Worm (Caenorhabditis elegans) whole organism, L4 larva: ENCODE data around the gene glb-11.
A peak's percentile ranks its signal among the peaks of the same experiment; 100 is the strongest.

Experiments
- F26F4.8 ChIP-seq: fragments of 200-800 bp; sonication (Bioruptor generic); conservative IDR thresholded peaks from 2 replicates; pipeline ENCODE4 v1.3.6; 2022; ENCODE audit warnings: missing genetic modification characterization, missing compliant biosample characterization
- R02D3.7 ChIP-seq: fragments of 150-350 bp; sonication (generic microtip); optimal IDR thresholded peaks from 3 replicates; lab custom pipeline; 2014; ENCODE audit warnings: missing biosample characterization, missing genetic modification characterization
- Y105C5A.15 ChIP-seq: fragments of 200-800 bp; sonication (Bioruptor generic); IDR thresholded peaks from 2 replicates; pipeline ENCODE4 v1.3.6; 2022; ENCODE audit warnings: missing genetic modification characterization, missing compliant biosample characterization
- Y5F2A.4 ChIP-seq: fragments of 200-800 bp; sonication (Bioruptor generic); optimal IDR thresholded peaks from 2 replicates; lab custom pipeline; 2018; ENCODE audit warnings: mild to moderate bottlenecking, missing genetic modification characterization, missing compliant biosample characterization
- ZK337.2 ChIP-seq: fragments of 200-800 bp; sonication (Bioruptor generic); IDR thresholded peaks from 2 replicates; pipeline ENCODE4 v1.3.6; 2022; ENCODE audit warnings: missing genetic modification reagents, missing genetic modification characterization, missing compliant biosample characterization
- ZK546.5 ChIP-seq, 2 experiments: sonication (generic microtip); optimal IDR thresholded peaks; 2 replicates each; lab custom pipeline; 2017; ENCODE audit warnings: missing biosample characterization in 2 of 2, missing genetic modification characterization in 2 of 2
- aly-2 ChIP-seq: sonication (generic microtip); optimal IDR thresholded peaks from 2 replicates; lab custom pipeline; 2018; ENCODE audit warnings: missing biosample characterization, missing genetic modification characterization
- ama-1 ChIP-seq: fragments of 150-350 bp; optimal IDR thresholded peaks from 2 replicates; lab custom pipeline; 2014; ENCODE audit warnings: inconsistent platforms, mixed read lengths
- arid-1 ChIP-seq: fragments of 200-800 bp; sonication (Bioruptor generic); conservative IDR thresholded peaks from 2 replicates; pipeline ENCODE4 v1.3.6; 2022; ENCODE audit warnings: missing genetic modification reagents, missing genetic modification characterization, missing compliant biosample characterization
- ceh-44 ChIP-seq: fragments of 200-800 bp; sonication (Bioruptor generic); IDR thresholded peaks from 2 replicates; pipeline ENCODE4 v1.3.6; 2022; ENCODE audit warnings: missing genetic modification reagents, missing genetic modification characterization, missing compliant biosample characterization
- ces-1 ChIP-seq: fragments of 150-350 bp; sonication (generic microtip); optimal IDR thresholded peaks from 4 replicates; lab custom pipeline; 2014; ENCODE audit warnings: missing biosample characterization, missing genetic modification reagents, missing genetic modification characterization
- daf-16 ChIP-seq, 3 experiments: sonication (generic microtip); optimal IDR thresholded peaks; 2 replicates each; lab custom pipeline; 2016 to 2017; ENCODE audit warnings: missing genetic modification characterization in 3 of 3, missing genetic modification reagents in 3 of 3, mild to moderate bottlenecking in 2 of 3, missing compliant biosample characterization in 2 of 3, missing biosample characterization in 1 of 3, moderate library complexity in 1 of 3
- dmd-6 ChIP-seq: fragments of 200-800 bp; sonication (Bioruptor generic); IDR thresholded peaks from 2 replicates; pipeline ENCODE4 v1.3.6; 2022; ENCODE audit warnings: missing genetic modification reagents, missing genetic modification characterization, missing compliant biosample characterization
- dmd-8 ChIP-seq: fragments of 200-800 bp; sonication (Bioruptor generic); IDR thresholded peaks from 2 replicates; pipeline ENCODE4 v1.3.6; 2022; ENCODE audit warnings: missing genetic modification characterization, missing compliant biosample characterization
- dve-1 ChIP-seq: sonication (generic microtip); optimal IDR thresholded peaks from 2 replicates; lab custom pipeline; 2017; ENCODE audit warnings: antibody characterized with exemption, mild to moderate bottlenecking, missing genetic modification characterization, missing compliant biosample characterization; ENCODE audit not compliant: insufficient read depth
- fos-1 ChIP-seq: fragments of 150-350 bp; optimal IDR thresholded peaks from 2 replicates; lab custom pipeline; 2014; ENCODE audit warnings: missing biosample characterization, missing genetic modification characterization
- gei-8 ChIP-seq: fragments of 200-800 bp; sonication (Bioruptor generic); optimal IDR thresholded peaks from 2 replicates; lab custom pipeline; 2018; ENCODE audit warnings: mild to moderate bottlenecking, missing genetic modification characterization, missing compliant biosample characterization
- hlh-11 ChIP-seq: fragments of 200-800 bp; sonication (Bioruptor generic); optimal IDR thresholded peaks from 2 replicates; lab custom pipeline; 2018; ENCODE audit warnings: mild to moderate bottlenecking, missing genetic modification characterization, missing compliant biosample characterization
- hmg-1.1 ChIP-seq: fragments of 200-800 bp; sonication (Bioruptor generic); IDR thresholded peaks from 2 replicates; pipeline ENCODE4 v1.3.6; 2022; ENCODE audit warnings: missing genetic modification reagents, missing genetic modification characterization, missing compliant biosample characterization
- jun-1 ChIP-seq: fragments of 150-350 bp; optimal IDR thresholded peaks from 2 replicates; lab custom pipeline; 2014; ENCODE audit warnings: missing biosample characterization, missing genetic modification reagents, missing genetic modification characterization
- lim-7 ChIP-seq: fragments of 200-800 bp; sonication (Bioruptor generic); IDR thresholded peaks from 2 replicates; pipeline ENCODE4 v1.3.6; 2022; ENCODE audit warnings: missing genetic modification characterization, missing compliant biosample characterization
- lin-13 ChIP-seq: fragments of 150-350 bp; optimal IDR thresholded peaks from 2 replicates; lab custom pipeline; 2014; ENCODE audit warnings: missing biosample characterization, missing genetic modification reagents, missing genetic modification characterization
- lin-39 ChIP-seq: fragments of 150-350 bp; optimal IDR thresholded peaks from 2 replicates; lab custom pipeline; 2014; ENCODE audit warnings: missing biosample characterization, missing genetic modification reagents, missing genetic modification characterization
- lsy-2 ChIP-seq, 2 experiments: fragments of 150-350 bp in 1 of 2; sonication (generic microtip) in 1 of 2; optimal IDR thresholded peaks; 2 replicates each; lab custom pipeline; 2014 to 2017; ENCODE audit warnings: missing biosample characterization in 2 of 2, missing genetic modification characterization in 2 of 2
- madf-5 ChIP-seq, 2 experiments: fragments of 200-800 bp; sonication (Bioruptor generic); IDR thresholded peaks; 2 replicates each; pipeline ENCODE4 v1.3.6; 2022; ENCODE audit warnings: missing compliant biosample characterization in 2 of 2, missing genetic modification characterization in 2 of 2
- madf-9 ChIP-seq: fragments of 200-800 bp; sonication (Bioruptor generic); conservative IDR thresholded peaks from 2 replicates; pipeline ENCODE4 v1.3.6; 2022; ENCODE audit warnings: missing genetic modification reagents, missing genetic modification characterization, missing compliant biosample characterization
- mdl-1 ChIP-seq, 2 experiments: fragments of 150-350 bp in 1 of 2; sonication (generic microtip) in 1 of 2; optimal IDR thresholded peaks; 2 replicates each; lab custom pipeline; 2014 to 2017; ENCODE audit warnings: missing biosample characterization in 2 of 2, missing genetic modification characterization in 2 of 2
- mdt-29 ChIP-seq: fragments of 200-800 bp; sonication (Bioruptor generic); IDR thresholded peaks from 2 replicates; pipeline ENCODE4 v1.3.6; 2022; ENCODE audit warnings: missing genetic modification reagents, missing genetic modification characterization, missing compliant biosample characterization
- mes-2 ChIP-seq: sonication (generic microtip); optimal IDR thresholded peaks from 2 replicates; lab custom pipeline; 2016; ENCODE audit warnings: missing genotype, mild to moderate bottlenecking, missing genetic modification characterization, missing compliant biosample characterization; ENCODE audit not compliant: poor library complexity, severe bottlenecking
- nhr-10 ChIP-seq: fragments of 150-350 bp; optimal IDR thresholded peaks from 2 replicates; lab custom pipeline; 2014; ENCODE audit warnings: missing biosample characterization, missing genetic modification characterization
- nhr-11 ChIP-seq: fragments of 150-350 bp; optimal IDR thresholded peaks from 2 replicates; lab custom pipeline; 2014; ENCODE audit warnings: missing biosample characterization, missing genetic modification characterization
- nhr-28 ChIP-seq: fragments of 150-350 bp; optimal IDR thresholded peaks from 2 replicates; lab custom pipeline; 2014; ENCODE audit warnings: missing biosample characterization, missing genetic modification characterization
- nhr-77 ChIP-seq: fragments of 150-350 bp; optimal IDR thresholded peaks from 2 replicates; lab custom pipeline; 2014; ENCODE audit warnings: missing biosample characterization, missing genetic modification characterization
- pqm-1 ChIP-seq: sonication (generic microtip); optimal IDR thresholded peaks from 2 replicates; lab custom pipeline; 2017; ENCODE audit warnings: missing biosample characterization, missing genetic modification characterization
- rbr-2 ChIP-seq: sonication (generic microtip); optimal IDR thresholded peaks from 2 replicates; lab custom pipeline; 2016; ENCODE audit warnings: missing genotype, missing genetic modification characterization, missing compliant biosample characterization
- tag-97 ChIP-seq: fragments of 200-800 bp; sonication (Bioruptor generic); IDR thresholded peaks from 2 replicates; pipeline ENCODE4 v1.3.6; 2022; ENCODE audit warnings: missing genetic modification characterization, missing compliant biosample characterization
- unc-130 ChIP-seq: sonication (generic microtip); optimal IDR thresholded peaks from 2 replicates; lab custom pipeline; 2016; ENCODE audit warnings: missing genetic modification reagents, missing genetic modification characterization, missing compliant biosample characterization
- unc-62 ChIP-seq, 3 experiments: fragments of 150-350 bp in 1 of 3; sonication (generic microtip); optimal IDR thresholded peaks in 2 of 3; peaks in 1 of 3; 1 replicate in 1 of 3; 2 replicates in 2 of 3; lab custom pipeline; 2014 to 2017; ENCODE audit warnings: missing biosample characterization in 3 of 3, missing genetic modification characterization in 3 of 3, missing genetic modification reagents in 3 of 3, missing genotype in 1 of 3
- zfp-3 ChIP-seq: fragments of 200-800 bp; sonication (Bioruptor generic); conservative IDR thresholded peaks from 2 replicates; pipeline ENCODE4 v1.3.6; 2022; ENCODE audit warnings: missing genetic modification reagents, missing genetic modification characterization, missing compliant biosample characterization
- ztf-11 ChIP-seq: fragments of 150-350 bp; optimal IDR thresholded peaks from 2 replicates; lab custom pipeline; 2014; ENCODE audit warnings: missing biosample characterization, missing genetic modification characterization

Gene glb-11

ce11 chrIII:3992089-3992488 lies at the start of gene glb-11:
Gene glb-11 (minus strand): TSS chrIII:3992189.
- TF ChIP-seq fos-1 (no peak), nhr-28 (no peak), unc-62 (GFP tag; optimal IDR thresholded peaks at IDR 0.05 in 1 of 2; lab: Kevin White, UChicago) (peak in 1 of 2 experiments; percentile 19), unc-62 (tag; optimal IDR thresholded peaks at IDR 0.05; lab: Kevin White, UChicago) (no peak), daf-16 (GFP tag; optimal IDR thresholded peaks at IDR 0.05; lab: Kevin White, UChicago) (peak in 1 of 2 experiments; percentile 54), daf-16 (tag; optimal IDR thresholded peaks at IDR 0.05; lab: Kevin White, UChicago) (no peak), madf-9 (no peak), madf-5 (GFP tag; IDR thresholded peaks at IDR 0.05; lab: Robert Waterston, UW) (no peak)

- TF ChIP-seq hmg-1.1 (GFP tag; lab: Robert Waterston, UW) = no peak
- no peak for TF ChIP-seq Y105C5A.15 (GFP tag; lab: Robert Waterston, UW)
- TF ChIP-seq F26F4.8 (GFP tag; lab: Robert Waterston, UW) = no peak
- TF ChIP-seq zfp-3 (GFP tag; lab: Robert Waterston, UW) = no peak
- TF ChIP-seq jun-1 (tag; lab: Kevin White, UChicago) = no peak
- no peak for TF ChIP-seq nhr-10
- TF ChIP-seq lin-13 (GFP tag; lab: Kevin White, UChicago) = no peak
- TF ChIP-seq unc-62 (GFP tag; optimal IDR thresholded peaks at IDR 0.05 in 1 of 2; lab: Kevin White, UChicago) = peak in 1 of 2 experiments; percentile 35
- no peak for TF ChIP-seq unc-62 (tag; optimal IDR thresholded peaks at IDR 0.05; lab: Kevin White, UChicago)
- TF ChIP-seq daf-16 (GFP tag; optimal IDR thresholded peaks at IDR 0.05; lab: Kevin White, UChicago) = no peak
- TF ChIP-seq daf-16 (tag; optimal IDR thresholded peaks at IDR 0.05; lab: Kevin White, UChicago) = peak; percentile 91
- TF ChIP-seq nhr-11 (tag; lab: Kevin White, UChicago) = no peak
- no peak for TF ChIP-seq dmd-8 (GFP tag; lab: Robert Waterston, UW)
- TF ChIP-seq gei-8 (GFP tag; lab: Kevin White, UChicago) = no peak
- no peak for TF ChIP-seq lim-7 (GFP tag; lab: Robert Waterston, UW)
- TF ChIP-seq nhr-77 = peak; percentile 27
- TF ChIP-seq lin-39 (tag; lab: Kevin White, UChicago) = no peak
- TF ChIP-seq tag-97 (GFP tag; lab: Robert Waterston, UW) = no peak
- TF ChIP-seq ama-1 (lab: Kevin White, UChicago) = no peak
- TF ChIP-seq ces-1 (GFP tag; lab: Kevin White, UChicago) = no peak
- no peak for TF ChIP-seq ztf-11 (tag; lab: Kevin White, UChicago)
- TF ChIP-seq nhr-28 = peak; percentile 79
- no peak for TF ChIP-seq mdl-1 (tag; optimal IDR thresholded peaks at IDR 0.05; lab: Kevin White, UChicago)
- no peak for TF ChIP-seq ZK546.5 (tag; optimal IDR thresholded peaks at IDR 0.05; lab: Kevin White, UChicago)
- no peak for TF ChIP-seq unc-130
- TF ChIP-seq rbr-2 (tag; lab: Kevin White, UChicago) = no peak
- TF ChIP-seq dmd-6 (GFP tag; lab: Robert Waterston, UW) = peak; percentile 58
- TF ChIP-seq ZK337.2 (GFP tag; lab: Robert Waterston, UW) = no peak
- TF ChIP-seq Y5F2A.4 = no peak
- TF ChIP-seq mes-2 = no peak
- TF ChIP-seq lsy-2 (tag; optimal IDR thresholded peaks at IDR 0.05; lab: Kevin White, UChicago) = no peak
- TF ChIP-seq pqm-1 (tag; lab: Kevin White, UChicago) = peak; percentile 99
- no peak for TF ChIP-seq R02D3.7 (tag; lab: Kevin White, UChicago)
- peak; percentile 53 for TF ChIP-seq hlh-11 (tag; lab: Kevin White, UChicago)
- TF ChIP-seq dve-1 (tag; lab: Kevin White, UChicago) = peak; percentile 69
- TF ChIP-seq ceh-44 = no peak
- no peak for TF ChIP-seq aly-2
- TF ChIP-seq mdt-29 = no peak
- no peak for TF ChIP-seq arid-1 (GFP tag; lab: Robert Waterston, UW)
- TF ChIP-seq, all 104 proteins: peak for 8
Measured at ce11 chrIII:4039775-4040174, 47.8 kb upstream of the glb-11 start.
